Fruit fly (Drosophila melanogaster): Measurements from ENCODE around the gene LSm-4.

LSm-4 gene

dm6 chr2L:10408122-10408576 is 3.1 kb upstream of the LSm-4 start, which contains the start of the genes Ip259 and RpS27A (continued):
- TF ChIP-seq Stat92E (GFP tag; optimal IDR thresholded peaks at IDR 0.05) (peak in 1 of 3 experiments; percentile 65), CG10321 (GFP tag; IDR thresholded peaks at IDR 0.05) (peak; percentile 44; the same call in 1 of the 2 replicates), so (GFP tag; IDR thresholded peaks at IDR 0.05) (peak; percentile 53; the same call in 1 of the 3 replicates), rib (GFP tag; IDR thresholded peaks at IDR 0.05) (0 out of 2 replicates have a peak, but pooled peaks have one; percentile 59), eyg (GFP tag; optimal IDR thresholded peaks at IDR 0.05) (peak; percentile 41), caup (GFP tag; optimal IDR thresholded peaks at IDR 0.05; ENCODE audit: severe bottlenecking) (peak; percentile 93), knrl (GFP tag; IDR thresholded peaks at IDR 0.05; ENCODE audit: partially characterized antibody) (no peak; the same call in 2 of the 3 replicates), NK7.1 (GFP tag; optimal IDR thresholded peaks at IDR 0.05) (peak; percentile 44), Doc2 (GFP tag; IDR thresholded peaks at IDR 0.05) (no peak), Usf (GFP tag; optimal IDR thresholded peaks at IDR 0.05) (peak; percentile 78), CG10543 (GFP tag; optimal IDR thresholded peaks at IDR 0.05) (peak; percentile 67), emc (GFP tag; optimal IDR thresholded peaks at IDR 0.05) (peak; percentile 74), chn (GFP tag; optimal IDR thresholded peaks at IDR 0.05) (peak; percentile 37), CG3407 (GFP tag; optimal IDR thresholded peaks at IDR 0.05) (peak; percentile 70), CG31365 (tag; optimal IDR thresholded peaks at IDR 0.05) (peak; percentile 42), Fer3 (tag; optimal IDR thresholded peaks at IDR 0.05) (peak; percentile 85), salm (tag; optimal IDR thresholded peaks at IDR 0.05) (peak; percentile 21), az2 (GFP tag; optimal IDR thresholded peaks at IDR 0.05) (peak; percentile 55), pzg (GFP tag; optimal IDR thresholded peaks at IDR 0.05) (peak; percentile 73), sisA (GFP tag; IDR thresholded peaks at IDR 0.05) (no peak; the same call in 1 of the 2 replicates), onecut (GFP tag; IDR thresholded peaks at IDR 0.05) (peak; percentile 75), Jarid2 (GFP tag; optimal IDR thresholded peaks at IDR 0.05) (no peak), bcd (GFP tag; optimal IDR thresholded peaks at IDR 0.05) (peak; percentile 89), Med (GFP tag) (peak; percentile 97), CG11696 (GFP tag; IDR thresholded peaks at IDR 0.05) (no peak), CG13296 (GFP tag; optimal IDR thresholded peaks at IDR 0.05) (peak; percentile 79), otp (GFP tag; IDR thresholded peaks at IDR 0.05) (no peak; the same call in 2 of the 3 replicates), CG13123 (GFP tag; optimal IDR thresholded peaks at IDR 0.05) (peak; percentile 30), abd-A (tag; optimal IDR thresholded peaks at IDR 0.05) (no peak), CG2678 (tag; optimal IDR thresholded peaks at IDR 0.05) (no peak), Ptx1 (GFP tag; IDR thresholded peaks at IDR 0.05) (peak; percentile 71; the same call in 1 of the 2 replicates), CG18262 (tag; optimal IDR thresholded peaks at IDR 0.05) (peak; percentile 54), CG11093 (GFP tag; IDR thresholded peaks at IDR 0.05) (no peak), CG1647 (GFP tag; optimal IDR thresholded peaks at IDR 0.05) (peak; percentile 64), CG11456 (GFP tag; IDR thresholded peaks at IDR 0.05) (no peak; the same call in 1 of the 3 replicates), mld (GFP tag; IDR thresholded peaks at IDR 0.05; ENCODE audit: partially characterized antibody) (no peak), ab (GFP tag; optimal IDR thresholded peaks at IDR 0.05) (no peak), Sox100B (GFP tag; optimal IDR thresholded peaks at IDR 0.05) (peak; percentile 66), CG17612 (GFP tag; IDR thresholded peaks at IDR 0.05) (no peak), kah (GFP tag; optimal IDR thresholded peaks at IDR 0.05) (peak; percentile 59), sens-2 (GFP tag; IDR thresholded peaks at IDR 0.05) (peak; percentile 86), CG17361 (GFP tag; IDR thresholded peaks at IDR 0.05) (peak; percentile 75; the same call in 2 of the 3 replicates), fu2 (GFP tag; optimal IDR thresholded peaks at IDR 0.05) (peak; percentile 69), CG8944 (GFP tag; optimal IDR thresholded peaks at IDR 0.05) (no peak), CG5180 (GFP tag; optimal IDR thresholded peaks at IDR 0.05) (peak; percentile 46), nau (GFP tag; optimal IDR thresholded peaks at IDR 0.05) (peak; percentile 69), CG6854 (GFP tag; optimal IDR thresholded peaks at IDR 0.05) (peak; percentile 71), unc-4 (GFP tag; IDR thresholded peaks at IDR 0.05; ENCODE audit: partially characterized antibody) (no peak), CG16813 (GFP tag; IDR thresholded peaks at IDR 0.05; ENCODE audit: partially characterized antibody) (no peak), CG1024 (GFP tag; IDR thresholded peaks at IDR 0.05) (peak; percentile 98)

Measured in whole organism, embryonic.